Worm (Caenorhabditis elegans): ENCODE results near the gene C54E10.11.

Gene C54E10.11

DNA sequence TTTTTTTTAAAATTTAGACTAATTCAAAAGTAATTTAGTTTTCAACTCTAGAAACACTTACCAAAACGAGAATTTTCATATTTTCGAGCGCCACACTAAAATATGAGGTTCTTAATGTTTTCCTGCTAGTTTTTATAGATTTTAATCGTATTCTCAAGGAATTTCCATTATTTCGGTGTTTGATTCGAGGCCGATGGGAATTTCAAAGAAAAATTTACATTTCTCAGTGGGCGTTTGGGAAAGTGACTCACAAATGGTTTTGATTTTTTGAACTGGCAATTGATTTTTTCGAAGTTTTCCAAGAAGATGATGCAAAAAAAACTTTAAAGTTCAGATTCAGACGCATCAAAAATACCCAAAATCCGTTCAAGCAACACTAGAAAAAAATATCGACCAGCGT lies at the start of gene C54E10.11:
TSS of gene C54E10.11 (minus strand) at position 101 of the 400 bp plus-strand sequence.
- TF ChIP-seq W03F9.2 (tag; optimal IDR thresholded peaks at IDR 0.05) (no peak), him-1 (tag; optimal IDR thresholded peaks at IDR 0.05) (no peak), dao-5 (tag; optimal IDR thresholded peaks at IDR 0.05) (no peak)

DNA sequence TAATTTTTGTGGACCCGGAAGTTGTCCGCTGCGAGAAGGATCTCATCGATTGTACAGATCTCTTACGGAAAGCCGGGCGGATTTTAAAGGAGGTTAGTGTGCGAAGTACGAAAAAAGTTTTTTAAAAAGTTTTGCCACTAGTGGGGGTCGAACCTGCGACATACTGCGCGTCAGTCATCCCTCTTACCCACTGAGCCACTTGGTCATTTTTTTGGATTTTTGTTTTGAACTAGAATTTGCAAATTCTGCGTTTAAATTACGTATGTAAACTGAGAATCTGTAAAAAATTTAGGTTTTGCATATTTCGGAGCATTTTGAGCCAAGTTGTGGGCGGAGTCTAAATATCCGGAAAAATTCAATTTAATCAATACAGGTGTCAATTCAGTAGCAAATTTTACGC lies 46.6 kb upstream of the C54E10.11 start:
- TF ChIP-seq dao-5 (tag; optimal IDR thresholded peaks at IDR 0.05) (no peak), W03F9.2 (tag; optimal IDR thresholded peaks at IDR 0.05) (no peak), him-1 (tag; optimal IDR thresholded peaks at IDR 0.05) (no peak)

DNA sequence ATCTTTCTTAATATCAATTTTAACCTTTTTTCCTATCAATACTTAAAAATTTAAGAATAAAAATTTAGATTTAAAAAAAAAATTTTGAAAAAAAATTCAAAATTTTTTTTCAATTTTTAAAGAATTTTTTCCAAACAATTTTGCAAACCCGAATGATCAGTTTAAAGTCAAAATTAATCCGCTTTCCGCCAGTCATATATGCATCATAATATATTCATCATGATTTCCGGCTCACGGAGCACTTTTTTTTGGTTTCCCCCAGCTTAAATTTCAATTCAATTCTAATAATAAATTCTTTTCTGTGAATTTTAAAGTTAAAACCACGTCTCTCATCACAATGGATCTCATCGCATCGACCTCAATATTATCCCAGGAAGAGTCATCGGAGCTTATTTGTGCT lies 44.5 kb upstream of the C54E10.11 start, which contains the start of gene nhr-230:
TSS of gene nhr-230 (plus strand) at position 301 of the 400 bp plus-strand sequence.
- TF ChIP-seq dao-5 (tag; optimal IDR thresholded peaks at IDR 0.05) = no peak
- TF ChIP-seq W03F9.2 (tag; optimal IDR thresholded peaks at IDR 0.05) = no peak
- no peak for TF ChIP-seq him-1 (tag; optimal IDR thresholded peaks at IDR 0.05)

DNA sequence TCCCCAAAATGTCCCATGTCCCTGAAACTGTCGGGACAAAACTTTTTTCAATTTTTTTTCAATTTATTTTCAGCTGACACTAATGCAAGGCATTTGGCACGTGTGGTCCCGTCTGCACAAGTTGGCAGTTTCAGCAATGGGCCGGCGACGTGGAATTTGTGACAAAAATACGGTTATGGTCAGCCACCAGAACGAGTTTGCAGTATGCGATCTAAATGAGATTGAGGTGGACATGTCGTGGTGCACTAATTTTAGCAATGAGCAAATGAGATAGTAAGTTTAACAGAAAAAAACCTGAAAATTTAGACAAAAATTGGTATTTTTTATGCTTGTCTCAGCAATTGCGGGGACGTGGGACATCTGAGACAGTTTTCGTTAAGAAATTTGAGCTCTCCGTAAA lies 40.5 kb upstream of the C54E10.11 start:
- TF ChIP-seq W03F9.2 (tag; optimal IDR thresholded peaks at IDR 0.05) = no peak

DNA sequence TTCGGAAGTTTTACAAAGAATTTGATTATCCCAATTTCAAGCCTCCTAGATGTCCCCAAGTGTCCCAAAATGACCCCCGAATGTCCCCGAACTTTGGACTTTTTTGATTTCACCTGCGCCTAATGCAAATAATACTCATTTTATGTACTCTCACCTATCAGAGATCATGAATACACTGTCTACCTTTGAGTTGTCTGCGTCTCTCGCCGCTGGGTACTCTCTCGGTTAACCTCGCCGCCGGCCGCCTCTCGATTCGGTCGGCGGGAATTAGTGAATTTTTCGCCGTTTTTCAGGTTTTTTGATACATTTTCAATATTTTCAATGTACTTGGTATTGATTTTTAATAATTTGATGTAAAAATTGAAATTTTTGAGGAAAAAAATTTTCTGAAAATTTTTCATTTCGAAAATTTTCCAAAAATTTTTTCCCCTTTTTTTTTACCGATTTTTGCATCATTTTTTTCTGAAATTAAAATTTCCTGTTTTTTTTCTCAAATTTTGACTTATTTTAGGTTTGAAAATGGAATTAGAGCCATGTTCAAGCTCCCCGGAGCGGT lies 36.9 kb upstream of the C54E10.11 start, which contains the start of gene nhr-65:
TSS of gene nhr-65 (plus strand) at position 506 of the 556 bp plus-strand sequence.
- TF ChIP-seq dao-5 (tag; optimal IDR thresholded peaks at IDR 0.05) = no peak
- TF ChIP-seq him-1 (tag; optimal IDR thresholded peaks at IDR 0.05) = no peak
- TF ChIP-seq W03F9.2 (tag; optimal IDR thresholded peaks at IDR 0.05) = no peak

DNA sequence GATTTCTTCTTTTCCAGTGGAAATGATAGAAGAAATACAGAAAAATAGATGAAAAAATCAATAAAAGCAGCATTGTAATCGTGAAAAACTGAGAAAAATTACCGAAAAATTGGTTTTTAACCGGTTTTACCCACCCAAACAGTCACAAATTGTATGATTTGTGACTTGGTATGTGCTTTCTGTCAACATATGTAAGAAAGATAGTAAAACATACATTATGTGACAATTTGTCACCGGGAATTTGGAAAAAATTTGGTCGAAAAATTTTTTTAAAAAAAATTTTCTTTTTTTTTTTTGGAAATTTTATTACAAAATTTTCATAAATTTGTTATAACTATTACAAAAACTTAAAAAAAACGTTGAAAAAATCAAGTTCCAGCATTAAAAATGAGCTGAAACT lies 35.1 kb upstream of the C54E10.11 start, which contains the start of gene cyp-33D3:
TSS of gene cyp-33D3 (minus strand) at position 101 of the 400 bp plus-strand sequence.
- no peak for TF ChIP-seq W03F9.2 (tag; optimal IDR thresholded peaks at IDR 0.05)
- no peak for TF ChIP-seq dao-5 (tag; optimal IDR thresholded peaks at IDR 0.05)
- TF ChIP-seq him-1 (tag; optimal IDR thresholded peaks at IDR 0.05) = no peak

DNA sequence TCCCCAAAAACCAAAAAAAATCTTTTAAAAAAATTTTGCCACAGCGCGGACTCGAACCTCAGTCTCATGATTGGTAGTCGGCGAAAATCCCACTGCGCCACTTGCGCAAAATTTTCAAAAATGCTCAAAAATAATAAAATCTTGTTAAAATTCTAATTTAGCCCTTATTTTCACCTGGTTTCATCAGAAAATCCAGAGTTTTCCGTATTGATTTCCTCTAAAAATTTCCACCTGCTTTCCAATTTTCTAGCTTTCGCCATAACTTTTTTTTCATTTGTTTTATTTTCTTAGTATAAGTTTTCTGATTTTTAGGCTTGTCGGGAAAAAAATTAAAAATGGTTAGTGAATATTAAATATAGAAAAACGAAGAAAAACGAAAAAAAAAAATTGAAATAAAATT lies 25.4 kb upstream of the C54E10.11 start:
- TF ChIP-seq W03F9.2 (tag; optimal IDR thresholded peaks at IDR 0.05) (no peak), him-1 (tag; optimal IDR thresholded peaks at IDR 0.05) (no peak), dao-5 (tag; optimal IDR thresholded peaks at IDR 0.05) (no peak)

DNA sequence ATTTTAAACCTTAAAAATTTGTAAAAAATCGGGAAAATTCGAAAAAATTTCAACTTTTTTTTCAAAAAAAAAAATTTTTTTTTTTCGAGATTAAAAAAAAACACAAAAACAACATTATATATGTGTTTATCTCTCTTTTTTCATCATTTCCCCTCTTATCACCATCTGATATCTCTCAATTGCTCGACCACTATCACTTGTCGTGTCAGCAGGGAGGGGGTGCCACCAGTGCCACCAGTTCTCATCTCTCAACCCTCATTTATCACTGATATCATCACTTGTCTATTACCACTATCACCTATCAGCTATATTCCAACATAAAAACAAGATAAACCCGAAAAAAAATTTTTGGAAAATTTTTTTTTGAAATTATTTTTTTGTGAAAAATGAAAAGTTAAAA lies 24.5 kb upstream of the C54E10.11 start:
- TF ChIP-seq W03F9.2 (tag; optimal IDR thresholded peaks at IDR 0.05) (no peak), him-1 (tag; optimal IDR thresholded peaks at IDR 0.05) (no peak), dao-5 (tag; optimal IDR thresholded peaks at IDR 0.05) (no peak)

DNA sequence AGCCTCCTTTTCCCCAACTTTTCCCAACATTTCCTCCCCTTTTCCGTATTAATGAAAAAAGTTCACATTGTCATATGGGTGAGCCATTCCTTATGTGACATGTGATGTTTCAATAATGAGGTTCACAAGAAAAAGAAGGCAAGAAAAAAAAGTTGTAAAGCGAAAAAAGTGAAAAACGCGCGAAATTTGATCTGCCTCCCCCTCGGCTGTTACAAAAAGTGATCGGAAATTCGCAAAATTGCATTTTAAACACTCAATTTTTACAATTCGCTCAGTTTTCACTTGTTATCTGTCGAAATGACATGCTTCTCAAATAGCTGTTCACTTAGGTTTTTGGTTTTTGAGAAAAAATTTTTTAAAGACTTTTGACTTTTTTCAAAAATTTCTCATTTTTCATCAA lies 19.6 kb upstream of the C54E10.11 start:
- TF ChIP-seq him-1 (tag; optimal IDR thresholded peaks at IDR 0.05) = no peak
- TF ChIP-seq dao-5 (tag; optimal IDR thresholded peaks at IDR 0.05) = no peak
- no peak for TF ChIP-seq W03F9.2 (tag; optimal IDR thresholded peaks at IDR 0.05)

DNA sequence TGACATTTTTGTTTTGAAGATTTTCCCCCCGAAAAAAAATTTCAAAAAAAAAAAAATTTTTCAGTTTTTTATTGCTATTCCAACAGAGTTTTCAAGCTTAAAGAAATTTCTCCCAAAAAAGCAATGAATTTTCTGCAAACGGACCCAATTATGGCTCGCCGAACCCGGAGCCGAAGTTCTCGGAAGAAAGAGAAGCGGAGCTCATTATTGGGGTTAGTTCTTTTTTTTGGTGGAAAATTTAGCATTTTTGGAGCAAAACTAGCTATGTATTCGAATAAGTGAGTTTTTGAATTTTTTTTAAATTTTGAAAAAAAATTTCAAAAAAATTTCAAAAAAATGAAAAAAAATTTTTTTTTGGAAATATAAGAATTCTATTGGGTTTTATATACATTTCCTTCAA lies 17.7 kb upstream of the C54E10.11 start, which contains the start of gene ncs-5:
TSS of gene ncs-5 (plus strand) at position 124 of the 400 bp plus-strand sequence.
- no peak for TF ChIP-seq him-1 (tag; optimal IDR thresholded peaks at IDR 0.05)
- TF ChIP-seq dao-5 (tag; optimal IDR thresholded peaks at IDR 0.05) = no peak
- no peak for TF ChIP-seq W03F9.2 (tag; optimal IDR thresholded peaks at IDR 0.05)

DNA sequence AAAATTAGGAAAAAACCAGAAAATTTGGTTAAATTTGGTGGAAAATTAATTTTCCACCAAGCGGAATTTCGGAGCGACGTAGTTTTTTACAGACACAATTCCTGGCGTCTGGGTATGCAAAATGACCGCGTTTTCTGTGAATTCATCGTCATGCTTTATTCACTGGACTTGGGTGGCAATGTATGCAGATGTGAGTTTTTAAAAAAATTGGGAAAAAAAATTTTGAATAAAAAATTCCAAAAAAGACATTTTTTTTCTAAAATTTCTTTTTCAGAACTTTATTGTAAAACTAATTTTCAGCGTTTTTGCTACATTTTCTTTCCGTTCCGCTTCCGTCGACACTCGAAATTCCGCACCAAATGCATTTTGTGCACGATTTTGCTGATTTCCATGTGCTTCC lies 9.4 kb upstream of the C54E10.11 start, which contains the start of gene C54E10.7:
TSS of gene C54E10.7 (plus strand) at position 301 of the 400 bp plus-strand sequence.
- TF ChIP-seq him-1 (tag; optimal IDR thresholded peaks at IDR 0.05) = no peak
- no peak for TF ChIP-seq dao-5 (tag; optimal IDR thresholded peaks at IDR 0.05)

DNA sequence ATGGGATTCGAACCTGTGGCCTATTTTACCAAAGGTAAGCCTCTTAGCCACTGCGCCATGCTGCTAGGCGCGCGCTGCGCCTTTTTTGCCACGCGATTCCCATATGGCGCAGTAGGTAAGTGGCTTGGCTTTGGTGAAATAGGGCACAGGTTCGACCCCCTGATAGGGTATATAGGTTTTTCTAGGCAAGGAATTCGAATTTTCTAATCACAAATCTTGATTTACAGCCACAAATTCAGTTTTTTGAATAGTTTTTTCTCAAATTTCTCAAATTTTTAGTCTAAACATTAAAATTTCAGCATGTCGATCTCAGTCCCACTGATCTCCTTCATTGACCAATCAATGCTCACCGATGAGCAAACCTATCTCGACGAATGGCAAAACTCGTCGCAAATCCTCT lies 8.7 kb upstream of the C54E10.11 start, which contains the start of gene C54E10.3:
TSS of gene C54E10.3 (plus strand) at position 301 of the 400 bp plus-strand sequence.
- TF ChIP-seq dao-5 (tag; optimal IDR thresholded peaks at IDR 0.05) = no peak
- no peak for TF ChIP-seq W03F9.2 (tag; optimal IDR thresholded peaks at IDR 0.05)
- TF ChIP-seq him-1 (tag; optimal IDR thresholded peaks at IDR 0.05) = no peak

DNA sequence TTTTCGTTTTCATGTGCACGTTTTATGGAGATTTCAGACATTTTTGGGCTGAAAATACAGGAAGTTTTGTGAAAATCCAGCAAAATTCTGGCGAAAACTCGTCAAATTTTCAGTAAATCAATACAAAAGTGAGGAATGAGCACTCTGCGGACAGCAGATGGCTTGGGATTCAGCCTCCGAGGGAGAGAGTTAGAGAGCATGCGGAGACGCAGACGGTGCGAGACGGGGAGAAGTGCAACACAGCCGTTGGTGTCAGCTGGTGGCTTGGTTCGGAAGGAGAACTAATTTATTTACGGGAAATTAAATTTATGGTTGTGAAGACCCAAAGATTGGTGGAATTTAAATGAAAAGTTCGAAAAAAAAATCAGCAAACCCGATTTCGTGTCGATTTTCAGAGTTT lies 6.6 kb upstream of the C54E10.11 start, which contains the start of gene C54E10.6:
TSS of gene C54E10.6 (minus strand) at position 109 of the 400 bp plus-strand sequence.
- no peak for TF ChIP-seq W03F9.2 (tag; optimal IDR thresholded peaks at IDR 0.05)
- TF ChIP-seq him-1 (tag; optimal IDR thresholded peaks at IDR 0.05) = no peak
- TF ChIP-seq dao-5 (tag; optimal IDR thresholded peaks at IDR 0.05) = no peak

DNA sequence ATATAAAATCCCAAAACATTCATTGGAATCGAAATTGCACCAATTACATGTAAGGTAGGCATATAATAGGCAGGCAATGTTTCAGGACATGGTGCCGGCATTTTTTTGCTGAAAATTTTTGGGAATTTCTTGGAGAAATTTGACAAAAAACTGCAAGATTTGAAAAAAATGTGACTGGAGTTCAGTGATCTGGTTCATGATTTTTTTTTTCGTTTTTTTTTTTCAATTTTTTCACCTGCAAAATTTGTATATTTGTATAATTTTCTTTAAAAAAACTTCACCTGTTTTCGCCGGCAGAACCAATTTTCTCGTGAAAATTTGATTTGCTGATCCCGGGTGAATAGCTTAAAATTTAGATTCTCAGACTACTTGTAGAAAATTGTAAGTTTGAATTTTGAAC lies 4.4 kb upstream of the C54E10.11 start, which contains the start of gene sri-10:
TSS of gene sri-10 (minus strand) at position 101 of the 400 bp plus-strand sequence.
- TF ChIP-seq him-1 (tag; optimal IDR thresholded peaks at IDR 0.05) (no peak), W03F9.2 (tag; optimal IDR thresholded peaks at IDR 0.05) (no peak), dao-5 (tag; optimal IDR thresholded peaks at IDR 0.05) (no peak)

DNA sequence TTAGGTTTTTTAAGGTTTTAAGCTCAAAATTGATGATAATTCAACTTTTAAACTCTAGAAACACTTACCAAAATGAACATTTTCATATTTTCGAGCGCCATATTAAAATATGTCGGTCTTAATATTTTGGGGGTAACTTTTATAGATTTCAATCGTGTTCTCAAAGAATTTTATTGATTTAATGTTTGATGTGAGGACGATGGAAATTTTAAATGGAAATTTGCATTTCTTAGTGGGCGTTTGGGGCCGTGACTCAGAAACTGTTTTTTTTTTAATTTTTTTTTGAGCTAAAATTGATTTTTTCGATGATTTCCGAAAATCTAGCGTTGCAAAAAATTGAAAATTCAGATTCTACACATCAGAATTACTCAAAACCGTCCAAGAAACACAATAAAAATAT lies 1.3 kb upstream of the C54E10.11 start, which contains the start of gene C54E10.10:
TSS of gene C54E10.10 (minus strand) at position 101 of the 400 bp plus-strand sequence.
- TF ChIP-seq dao-5 (tag; optimal IDR thresholded peaks at IDR 0.05) (no peak), him-1 (tag; optimal IDR thresholded peaks at IDR 0.05) (no peak), W03F9.2 (tag; optimal IDR thresholded peaks at IDR 0.05) (no peak)
